Worm (Caenorhabditis elegans): ENCODE measurements around the gene elt-7.

elt-7 gene

ce11 chrV:4731154-4731961 is 39.1 kb upstream of the elt-7 start, which contains the start of gene F39G3.3 (continued):
- TF ChIP-seq jun-1 (tag; optimal IDR thresholded peaks at IDR 0.05) (no peak), nhr-28 (tag; optimal IDR thresholded peaks at IDR 0.05) (peak; percentile 47), F37D6.2 (tag; optimal IDR thresholded peaks at IDR 0.05) (no peak), nhr-6 (tag; optimal IDR thresholded peaks at IDR 0.05) (peak; percentile 10), F49E8.2 (tag; optimal IDR thresholded peaks at IDR 0.05; ENCODE audit: borderline replicate concordance) (peak; percentile 84), nhr-11 (tag; optimal IDR thresholded peaks at IDR 0.05) (no peak), nhr-102 (tag; optimal IDR thresholded peaks at IDR 0.05) (peak; percentile 40), Y5F2A.4 (GFP tag; optimal IDR thresholded peaks at IDR 0.05) (no peak), tag-97 (GFP tag; IDR thresholded peaks at IDR 0.05) (no peak), ZK337.2 (GFP tag; IDR thresholded peaks at IDR 0.05) (no peak), lsy-2 (tag; optimal IDR thresholded peaks at IDR 0.05) (peak in 1 of 2 experiments; percentile 55), cey-2 (tag; optimal IDR thresholded peaks at IDR 0.05; ENCODE audit: borderline replicate concordance, insufficient read depth) (no peak), rbr-2 (tag; optimal IDR thresholded peaks at IDR 0.05) (peak; percentile 50), lin-15B (tag; optimal IDR thresholded peaks at IDR 0.05) (no peak), ceh-62 (tag; optimal IDR thresholded peaks at IDR 0.05) (no peak), aha-1 (tag) (peak; percentile 82), ceh-20 (GFP tag; IDR thresholded peaks at IDR 0.05) (0 out of 2 replicates have a peak, but pooled peaks have one; percentile 11), pha-4 (GFP tag; IDR thresholded peaks at IDR 0.05) (0 out of 2 replicates have a peak, but pooled peaks have one; percentile 64), pha-4 (tag; optimal IDR thresholded peaks at IDR 0.05) (no peak), dmd-6 (GFP tag; IDR thresholded peaks at IDR 0.05) (no peak), hif-1 (tag; optimal IDR thresholded peaks at IDR 0.05) (peak in 1 of 2 experiments; percentile 35), snpc-1.2 (GFP tag; IDR thresholded peaks at IDR 0.05) (no peak), nhr-10 (tag; optimal IDR thresholded peaks at IDR 0.05) (no peak), duxl-1 (tag; optimal IDR thresholded peaks at IDR 0.05; ENCODE audit: poor library complexity) (peak; percentile 58), fkh-10 (GFP tag; optimal IDR thresholded peaks at IDR 0.05) (no peak), madf-5 (GFP tag; IDR thresholded peaks at IDR 0.05) (0 out of 4 replicates have a peak, but pooled peaks of 1 of the 2 experiments have one; percentile 21), snpc-4 (tag; optimal IDR thresholded peaks at IDR 0.05) (no peak), nhr-41 (GFP tag; IDR thresholded peaks at IDR 0.05) (no peak), lin-38 (GFP tag; IDR thresholded peaks at IDR 0.05) (peak; percentile 73), Y75B8A.6 (GFP tag; IDR thresholded peaks at IDR 0.05) (no peak), egl-27 (tag; optimal IDR thresholded peaks at IDR 0.05) (no peak), set-16 (GFP tag; IDR thresholded peaks at IDR 0.05) (no peak), egl-43 (GFP tag; IDR thresholded peaks at IDR 0.05) (no peak), ces-1 (GFP tag; optimal IDR thresholded peaks at IDR 0.05) (peak; percentile 41), hlh-11 (tag; optimal IDR thresholded peaks at IDR 0.05) (peak; percentile 14), mdl-1 (tag; optimal IDR thresholded peaks at IDR 0.05) (no peak), daf-12 (tag; optimal IDR thresholded peaks at IDR 0.05) (no peak), dpl-1 (GFP tag; optimal IDR thresholded peaks at IDR 0.05) (peak; percentile 30), spr-3 (GFP tag; optimal IDR thresholded peaks at IDR 0.05) (no peak), vab-7 (GFP tag; IDR thresholded peaks at IDR 0.05) (peak; percentile 48; the same call in 1 of the 2 replicates), spr-1 (tag; optimal IDR thresholded peaks at IDR 0.05) (no peak), T26A8.4 (GFP tag; IDR thresholded peaks at IDR 0.05) (no peak), Y105C5A.15 (GFP tag; IDR thresholded peaks at IDR 0.05) (no peak), nhr-25 (tag; optimal IDR thresholded peaks at IDR 0.05; ENCODE audit: borderline replicate concordance, insufficient read depth) (no peak), daf-16 (GFP tag; optimal IDR thresholded peaks at IDR 0.05) (peak in 1 of 2 experiments; percentile 2), daf-16 (tag; optimal IDR thresholded peaks at IDR 0.05) (peak; percentile 59), ZK546.5 (tag; optimal IDR thresholded peaks at IDR 0.05) (no peak), mdt-29 (GFP tag; IDR thresholded peaks at IDR 0.05) (no peak), daf-19 (GFP tag; conservative IDR thresholded peaks at IDR 0.05) (no peak), nhr-77 (tag; optimal IDR thresholded peaks at IDR 0.05) (no peak)

Measured in whole organism, L4 larva.